Worm (Caenorhabditis elegans) whole organism, midembryonic: Measurements from ENCODE around the gene npr-35.

ENCODE experiments used
- cog-1 ChIP-seq: sonication (generic microtip); optimal IDR thresholded peaks from 2 replicates; lab custom pipeline; 2016; ENCODE audit warnings: missing genetic modification characterization, missing compliant biosample characterization
- flt-1 ChIP-seq: fragments of 200-800 bp; sonication (Bioruptor generic); IDR thresholded peaks from 2 replicates; pipeline ENCODE4 v1.3.6; 2022; ENCODE audit warnings: missing genetic modification characterization, missing compliant biosample characterization
- klf-2 ChIP-seq: fragments of 200-800 bp; sonication (Bioruptor generic); conservative IDR thresholded peaks from 2 replicates; pipeline ENCODE4 v1.3.6; 2022; ENCODE audit warnings: missing genetic modification reagents, missing genetic modification characterization, missing compliant biosample characterization
- med-1 ChIP-seq: sonication (generic microtip); optimal IDR thresholded peaks from 2 replicates; lab custom pipeline; 2017; ENCODE audit warnings: missing genetic modification characterization, mild to moderate bottlenecking, missing compliant biosample characterization, antibody characterized with exemption, missing genetic modification reagents; ENCODE audit not compliant: insufficient read depth
- ref-1 ChIP-seq: fragments of 200-800 bp; sonication (Bioruptor generic); conservative IDR thresholded peaks from 2 replicates; pipeline ENCODE4 v1.3.6; 2022; ENCODE audit warnings: missing genetic modification reagents, missing genetic modification characterization, missing compliant biosample characterization
- tab-1 ChIP-seq: fragments of 200-800 bp; sonication (Bioruptor generic); IDR thresholded peaks from 2 replicates; pipeline ENCODE4 v1.3.6; 2022; ENCODE audit warnings: missing genetic modification characterization, missing compliant biosample characterization
- ztf-23 ChIP-seq: fragments of 200-800 bp; sonication (Bioruptor generic); IDR thresholded peaks from 2 replicates; pipeline ENCODE4 v1.3.6; 2022; ENCODE audit warnings: missing genetic modification reagents, missing genetic modification characterization, missing compliant biosample characterization
- ztf-29 ChIP-seq: fragments of 200-800 bp; sonication (Bioruptor generic); IDR thresholded peaks from 2 replicates; pipeline ENCODE4 v1.3.6; 2022; ENCODE audit warnings: missing genetic modification reagents, missing genetic modification characterization, missing compliant biosample characterization

DNA sequence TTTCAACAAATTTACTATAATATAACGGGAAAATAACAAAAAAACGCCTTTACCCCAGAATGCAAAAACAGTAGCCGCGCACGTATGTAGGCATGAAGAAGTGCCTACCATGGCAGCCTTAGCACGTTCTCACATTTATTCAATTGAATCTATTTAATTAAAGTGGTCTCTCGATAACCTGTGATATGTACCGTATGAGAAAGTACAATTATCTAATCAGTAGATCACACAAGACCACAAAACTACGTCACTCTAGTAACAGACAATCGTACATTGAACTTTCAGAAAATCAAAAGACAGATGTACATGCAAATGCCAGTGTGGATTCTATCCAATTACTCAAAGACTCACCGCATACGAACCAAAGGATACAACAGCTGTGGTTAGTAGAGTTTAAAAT, 31.4 kb upstream of the npr-35 start:
- TF ChIP-seq ref-1 (GFP tag; lab: Robert Waterston, UW) = no peak
- TF ChIP-seq flt-1 (GFP tag; lab: Robert Waterston, UW) = no peak
- TF ChIP-seq tab-1 (GFP tag; lab: Robert Waterston, UW) = no peak
- no peak for TF ChIP-seq klf-2 (GFP tag; lab: Robert Waterston, UW)
- no peak for TF ChIP-seq ztf-29 (GFP tag; lab: Robert Waterston, UW)
- TF ChIP-seq ztf-23 = no peak
- TF ChIP-seq cog-1 (tag; lab: Kevin White, UChicago) = no peak
- TF ChIP-seq med-1 (GFP tag; lab: Kevin White, UChicago) = no peak
